Worm (Caenorhabditis elegans): ENCODE data around the gene R102.4.

Gene R102.4

DNA sequence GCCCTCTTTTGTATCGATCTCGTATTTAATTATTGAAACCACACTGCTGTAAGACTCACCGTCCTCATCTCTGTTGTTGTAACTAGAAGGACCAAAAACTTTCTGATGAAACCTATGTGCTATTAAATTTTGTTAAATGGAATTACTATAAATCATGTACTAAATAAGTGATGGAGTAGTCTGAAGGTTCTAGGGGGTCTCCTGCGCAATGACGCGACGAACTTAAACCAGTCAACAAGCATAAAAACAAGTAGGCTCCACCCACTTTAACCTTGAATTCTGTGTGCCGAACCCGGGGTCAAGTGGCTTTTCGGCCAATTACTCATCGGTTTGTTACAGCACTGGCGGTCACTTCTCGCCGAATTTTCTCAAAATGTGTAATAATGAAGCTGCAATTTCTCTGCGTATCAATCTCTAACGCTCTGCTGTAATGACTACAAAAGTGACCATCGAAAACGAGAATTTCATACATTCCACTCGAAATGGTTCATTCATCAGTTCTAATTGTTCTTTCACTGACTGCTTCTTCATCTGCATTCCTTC is 42.0 kb upstream of the R102.4 start, which contains the start of gene grl-21 (continued):
- TF ChIP-seq snpc-1.3 (tag; optimal IDR thresholded peaks at IDR 0.05; ENCODE audit: insufficient read depth): no peak
- no peak for TF ChIP-seq ztf-22 (GFP tag; optimal IDR thresholded peaks at IDR 0.05)
- no peak for TF ChIP-seq lsl-1 (GFP tag; optimal IDR thresholded peaks at IDR 0.05)
- TF ChIP-seq ztf-26 (tag; optimal IDR thresholded peaks at IDR 0.05): no peak
- TF ChIP-seq sptf-2 (GFP tag; optimal IDR thresholded peaks at IDR 0.05): no peak
- no peak for TF ChIP-seq ztf-18 (tag; optimal IDR thresholded peaks at IDR 0.05)
- TF ChIP-seq nhr-27 (tag; optimal IDR thresholded peaks at IDR 0.05): no peak
- TF ChIP-seq zim-3 (tag; optimal IDR thresholded peaks at IDR 0.05): no peak
- no peak for TF ChIP-seq egl-18 (GFP tag; IDR thresholded peaks at IDR 0.05)
- TF ChIP-seq nhr-90 (tag; optimal IDR thresholded peaks at IDR 0.05): no peak
- TF ChIP-seq xnd-1 (tag; optimal IDR thresholded peaks at IDR 0.05): peak; percentile 17
- TF ChIP-seq madf-3 (GFP tag; IDR thresholded peaks at IDR 0.05): 0 out of 2 replicates have a peak, but pooled peaks have one; percentile 66
- TF ChIP-seq K12H6.12 (tag; optimal IDR thresholded peaks at IDR 0.05): no peak
- no peak for TF ChIP-seq somi-1 (GFP tag; optimal IDR thresholded peaks at IDR 0.05)
- no peak for TF ChIP-seq T07F8.4 (tag; optimal IDR thresholded peaks at IDR 0.05)
- no peak for TF ChIP-seq cebp-1 (GFP tag; IDR thresholded peaks at IDR 0.05)
- no peak for TF ChIP-seq cebp-1 (tag; optimal IDR thresholded peaks at IDR 0.05)
- peak; percentile 69 for TF ChIP-seq madf-6 (GFP tag; IDR thresholded peaks at IDR 0.05)
- no peak for TF ChIP-seq B0035.1 (tag; optimal IDR thresholded peaks at IDR 0.05)
- TF ChIP-seq ccch-3 (GFP tag; optimal IDR thresholded peaks at IDR 0.05): no peak
- TF ChIP-seq let-526 (GFP tag; IDR thresholded peaks at IDR 0.05): no peak
- no peak for TF ChIP-seq rpc-1 (optimal IDR thresholded peaks at IDR 0.05)
- no peak for TF ChIP-seq rpc-1 (tag; optimal IDR thresholded peaks at IDR 0.05)
- TF ChIP-seq D2030.7 (GFP tag; IDR thresholded peaks at IDR 0.05): no peak
- no peak for TF ChIP-seq let-607 (tag; optimal IDR thresholded peaks at IDR 0.05)
- TF ChIP-seq repo-1 (tag; optimal IDR thresholded peaks at IDR 0.05): no peak
- TF ChIP-seq cebp-2 (GFP tag; IDR thresholded peaks at IDR 0.05): no peak
- TF ChIP-seq rec-8 (tag; optimal IDR thresholded peaks at IDR 0.05): no peak
- TF ChIP-seq F57C9.4 (tag; optimal IDR thresholded peaks at IDR 0.05): no peak
- 0 out of 2 replicates have a peak, but pooled peaks have one; percentile 11 for TF ChIP-seq hmg-1.2 (GFP tag; IDR thresholded peaks at IDR 0.05)
- no peak for TF ChIP-seq snpc-3.4 (tag; optimal IDR thresholded peaks at IDR 0.05)
- no peak for TF ChIP-seq mes-4 (tag; optimal IDR thresholded peaks at IDR 0.05)
- TF ChIP-seq fkh-3 (tag; optimal IDR thresholded peaks at IDR 0.05): no peak
- no peak for TF ChIP-seq lin-35 (GFP tag; optimal IDR thresholded peaks at IDR 0.05)
- TF ChIP-seq F52B5.7 (tag; optimal IDR thresholded peaks at IDR 0.05): no peak
- TF ChIP-seq K11D2.4 (GFP tag; IDR thresholded peaks at IDR 0.05): no peak
- no peak for TF ChIP-seq chd-7 (tag; optimal IDR thresholded peaks at IDR 0.05)
- TF ChIP-seq mcd-1 (GFP tag; IDR thresholded peaks at IDR 0.05): no peak
- 0 out of 2 replicates have a peak, but pooled peaks have one; percentile 43 for TF ChIP-seq Y53G8AR.9 (GFP tag; conservative IDR thresholded peaks at IDR 0.05)
- no peak for TF ChIP-seq F39B2.1 (GFP tag; IDR thresholded peaks at IDR 0.05)
- TF ChIP-seq bed-2 (GFP tag; IDR thresholded peaks at IDR 0.05): no peak
- no peak for TF ChIP-seq die-1 (tag; optimal IDR thresholded peaks at IDR 0.05)
- TF ChIP-seq ceh-79 (tag; optimal IDR thresholded peaks at IDR 0.05): no peak
- TF ChIP-seq ztf-6 (GFP tag; IDR thresholded peaks at IDR 0.05): no peak
- TF ChIP-seq hrde-1 (tag; optimal IDR thresholded peaks at IDR 0.05; ENCODE audit: borderline replicate concordance): peak; percentile 58
- no peak for TF ChIP-seq ceh-40 (GFP tag; IDR thresholded peaks at IDR 0.05)
- TF ChIP-seq unc-62 (GFP tag; optimal IDR thresholded peaks at IDR 0.05): no peak
- no peak for TF ChIP-seq sdz-38 (tag; optimal IDR thresholded peaks at IDR 0.05)
- TF ChIP-seq F33H1.4 (GFP tag; IDR thresholded peaks at IDR 0.05): no peak

Data from whole organism, young adult.